Worm (Caenorhabditis elegans): ENCODE results near the gene mmaa-1.

DNA sequence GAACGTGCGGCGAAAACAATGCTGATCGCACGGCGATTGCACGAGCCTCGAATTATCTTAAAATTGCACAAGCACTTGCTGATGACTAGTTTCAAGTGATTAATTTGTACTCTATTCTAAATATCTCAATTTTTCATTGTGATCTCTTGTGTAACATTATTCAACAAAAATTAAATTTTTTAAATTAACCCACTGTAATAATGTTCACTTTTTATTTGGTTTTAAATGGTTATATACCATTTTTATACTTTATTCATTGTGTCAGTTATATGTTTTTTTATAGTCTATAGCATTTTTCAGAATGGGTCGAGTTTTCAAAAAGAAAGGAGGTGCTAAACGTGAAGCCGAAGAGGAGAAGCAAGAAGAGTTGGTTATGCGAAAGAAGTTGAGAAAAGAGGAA lies 47.3 kb downstream of the mmaa-1 start, which contains the start of gene ZK1127.4:
- no peak for TF ChIP-seq W03F9.2 (tag; optimal IDR thresholded peaks at IDR 0.05)
- TF ChIP-seq him-1 (tag; optimal IDR thresholded peaks at IDR 0.05): no peak

Measured in whole organism, L4/young adult.